Fruit fly (Drosophila melanogaster) whole organism, wandering third instar larva: ENCODE data around the gene alpha-Est4.

ENCODE experiments used
- Hr83 ChIP-seq: fragments of 200-300 bp; sonication (Bioruptor generic); optimal IDR thresholded peaks from 2 replicates; lab custom pipeline; 2016; ENCODE audit warnings: missing biosample characterization, mild to moderate bottlenecking, missing genetic modification characterization, moderate library complexity; ENCODE audit not compliant: poor library complexity, severe bottlenecking
- Jra ChIP-seq: sonication (Bioruptor generic); optimal IDR thresholded peaks from 2 replicates; lab custom pipeline; 2016; ENCODE audit warnings: missing biosample characterization, missing genetic modification characterization
- Myc ChIP-seq: fragments of >200 bp; optimal IDR thresholded peaks from 2 replicates; lab custom pipeline; 2017
- OdsH ChIP-seq: fragments of 200-800 bp; sonication (Bioruptor generic); optimal IDR thresholded peaks from 2 replicates; lab custom pipeline; 2016; ENCODE audit warnings: missing biosample characterization, mild to moderate bottlenecking, missing genetic modification characterization
- dsf ChIP-seq: sonication (Bioruptor generic); optimal IDR thresholded peaks from 2 replicates; lab custom pipeline; 2016; ENCODE audit warnings: missing biosample characterization, missing genetic modification characterization, borderline replicate concordance
- lola ChIP-seq: fragments of >200 bp; optimal IDR thresholded peaks from 2 replicates; lab custom pipeline; 2017; ENCODE audit warnings: missing biosample characterization, missing genetic modification characterization
- pan ChIP-seq: fragments of >200 bp; optimal IDR thresholded peaks from 2 replicates; lab custom pipeline; 2017
- psq ChIP-seq: fragments of 200-800 bp; sonication (Bioruptor generic); optimal IDR thresholded peaks from 3 replicates; lab custom pipeline; 2017; ENCODE audit warnings: missing biosample characterization, mild to moderate bottlenecking, missing genetic modification characterization, moderate library complexity
- rgr ChIP-seq: fragments of 200-800 bp; sonication (Bioruptor generic); optimal IDR thresholded peaks from 3 replicates; lab custom pipeline; 2016; ENCODE audit warnings: missing biosample characterization, mild to moderate bottlenecking, missing genetic modification characterization
- tai ChIP-seq: sonication (Bioruptor generic); optimal IDR thresholded peaks from 2 replicates; lab custom pipeline; 2016; ENCODE audit warnings: missing biosample characterization, missing genetic modification characterization

- TF ChIP-seq lola (GFP tag; lab: Kevin White, UChicago) (no peak), Myc (lab: Kevin White, UChicago) (no peak), pan (lab: Kevin White, UChicago) (no peak), OdsH (GFP tag; lab: Kevin White, UChicago) (no peak), dsf (GFP tag; lab: Kevin White, UChicago) (no peak), Hr83 (GFP tag; lab: Kevin White, UChicago) (no peak), psq (GFP tag; lab: Kevin White, UChicago) (no peak), rgr (GFP tag; lab: Kevin White, UChicago) (no peak), tai (GFP tag; lab: Kevin White, UChicago) (no peak), Jra (GFP tag; lab: Kevin White, UChicago) (no peak)
Measured at dm6 chr3R:7502276-7502675, 36.1 kb downstream of the alpha-Est4 start, which contains the start of gene Mics1.
